Worm (Caenorhabditis elegans) whole organism, L4/young adult: Measurements from ENCODE around the gene F49C5.12.

Experiments
- W03F9.2 ChIP-seq: fragments of 150-350 bp; optimal IDR thresholded peaks from 2 replicates; lab custom pipeline; 2014; ENCODE audit warnings: missing biosample characterization, missing genetic modification characterization
- dao-5 ChIP-seq: sonication (generic microtip); optimal IDR thresholded peaks from 2 replicates; lab custom pipeline; 2016; ENCODE audit warnings: missing genotype, missing genetic modification characterization, moderate library complexity, missing compliant biosample characterization
- him-1 ChIP-seq: sonication (generic microtip); optimal IDR thresholded peaks from 2 replicates; lab custom pipeline; 2016; ENCODE audit warnings: missing genotype, missing genetic modification reagents, missing genetic modification characterization, missing compliant biosample characterization

ce11 chrII:12516313-12516712 is 43.8 kb downstream of the F49C5.12 start, which contains the start of gene srh-61:
- no peak for TF ChIP-seq W03F9.2 (tag; lab: Kevin White, UChicago)
- no peak for TF ChIP-seq dao-5 (tag; lab: Kevin White, UChicago)
- no peak for TF ChIP-seq him-1 (tag; lab: Kevin White, UChicago)
